Fruit fly (Drosophila melanogaster) whole organism: Measurements from ENCODE around the gene lcs.

Experiments used
- CG8478 ChIP-seq: fragments of >200 bp; optimal IDR thresholded peaks from 2 replicates; lab custom pipeline; 2018; ENCODE audit warnings: inconsistent platforms
- Dll ChIP-seq: fragments of >200 bp; optimal IDR thresholded peaks from 2 replicates; lab custom pipeline; 2017
- EcR ChIP-seq, 2 experiments: fragments of >200 bp; optimal IDR thresholded peaks; 2 replicates each; lab custom pipeline; 2017; ENCODE audit warnings: missing biosample characterization in 2 of 2, missing genetic modification characterization in 2 of 2, missing genetic modification reagents in 2 of 2
- pan ChIP-seq: fragments of >200 bp; optimal IDR thresholded peaks from 2 replicates; lab custom pipeline; 2017
- psq ChIP-seq: fragments of >200 bp; optimal IDR thresholded peaks from 2 replicates; lab custom pipeline; 2017
- usp ChIP-seq: fragments of >200 bp; optimal IDR thresholded peaks from 2 replicates; lab custom pipeline; 2017; ENCODE audit warnings: missing biosample characterization, missing genetic modification characterization, mixed read lengths

Gene lcs

dm6 chrX:21367363-21368072 lies 29.6 kb downstream of the lcs start:
- TF ChIP-seq CG8478 (lab: Kevin White, UChicago) (peak; percentile 59), EcR (GFP tag; optimal IDR thresholded peaks at IDR 0.05; lab: Kevin White, UChicago) (no peak)

DNA sequence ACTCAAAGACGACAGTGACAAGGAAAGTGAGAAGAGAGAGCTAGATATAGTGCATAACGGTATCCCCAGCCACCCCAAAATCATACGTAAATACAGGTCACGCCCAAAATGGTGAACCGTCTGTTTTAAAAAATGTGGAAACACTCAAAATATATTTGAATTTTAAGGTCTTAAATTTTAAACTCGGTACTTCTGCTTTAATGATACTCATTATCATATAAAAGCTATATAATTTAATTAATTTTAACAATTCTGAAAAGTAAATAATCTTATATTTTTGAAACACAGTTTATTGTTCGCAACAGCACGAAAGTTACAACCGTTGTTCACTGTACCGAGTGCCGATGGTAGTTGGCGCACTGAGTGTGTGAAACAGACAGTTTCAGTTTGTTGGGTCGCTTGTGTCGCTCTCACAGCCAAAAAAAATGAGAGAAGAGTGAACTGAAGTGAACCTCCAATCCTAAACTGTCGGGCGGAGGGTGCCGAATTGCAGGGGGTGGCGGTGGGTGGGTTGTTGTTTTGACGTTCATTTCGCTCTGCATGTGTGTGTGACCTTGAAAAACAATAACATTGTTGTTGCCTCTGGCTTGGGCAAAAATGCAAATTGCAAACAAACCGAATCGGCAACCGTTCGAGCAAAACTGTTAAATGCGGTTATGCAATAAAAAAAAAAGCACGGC lies 30.7 kb downstream of the lcs start:
- TF ChIP-seq Dll: no peak
- no peak for TF ChIP-seq usp (GFP tag; lab: Kevin White, UChicago)
- no peak for TF ChIP-seq CG8478 (lab: Kevin White, UChicago)
- TF ChIP-seq pan (lab: Kevin White, UChicago): no peak
- TF ChIP-seq EcR (GFP tag; optimal IDR thresholded peaks at IDR 0.05; lab: Kevin White, UChicago): no peak
- TF ChIP-seq psq: no peak

DNA sequence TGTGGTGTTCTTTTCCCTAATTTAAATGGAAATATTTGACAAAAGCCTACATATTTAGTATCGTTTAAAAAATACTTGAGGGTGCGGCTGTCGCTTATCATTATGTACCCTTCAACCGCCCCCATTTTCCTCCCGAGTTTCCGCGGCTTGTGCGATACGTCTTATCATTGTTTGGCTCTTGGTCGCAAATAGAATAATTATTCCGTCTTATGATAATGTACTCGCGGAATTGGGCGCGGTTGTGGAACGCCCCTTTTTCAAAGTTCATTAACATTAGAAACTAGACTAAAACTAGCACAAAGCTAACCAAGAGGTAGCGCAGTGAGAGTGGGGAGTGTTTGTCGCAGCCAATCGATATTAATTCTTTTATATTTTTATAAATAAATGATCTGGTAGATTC lies 31.7 kb downstream of the lcs start:
- TF ChIP-seq CG8478 (lab: Kevin White, UChicago) (no peak), EcR (GFP tag; optimal IDR thresholded peaks at IDR 0.05; lab: Kevin White, UChicago) (no peak), Dll (no peak), psq (no peak), pan (lab: Kevin White, UChicago) (no peak), usp (GFP tag; lab: Kevin White, UChicago) (no peak)

dm6 chrX:21362878-21363277 lies 34.2 kb downstream of the lcs start, which contains the start of the genes bbx and waw:
bbx (plus strand) TSS chrX:21363028.
waw (plus strand) TSS chrX:21363028.
- TF ChIP-seq Dll (no peak), usp (GFP tag; lab: Kevin White, UChicago) (no peak), CG8478 (lab: Kevin White, UChicago) (no peak)

dm6 chrX:21357810-21358671 lies 39.1 kb downstream of the lcs start, which contains the start of gene Septin1:
Septin1 (plus strand) TSS chrX:21358286.
- no peak for TF ChIP-seq usp (GFP tag; lab: Kevin White, UChicago)
- TF ChIP-seq psq: no peak
- TF ChIP-seq EcR (GFP tag; optimal IDR thresholded peaks at IDR 0.05; lab: Kevin White, UChicago): no peak
- no peak for TF ChIP-seq Dll
- TF ChIP-seq CG8478 (lab: Kevin White, UChicago): no peak
- TF ChIP-seq pan (lab: Kevin White, UChicago): no peak

- TF ChIP-seq pan (lab: Kevin White, UChicago): no peak
These were observed 43.6 kb downstream of the lcs start for dm6 chrX:21353541-21353940.

DNA sequence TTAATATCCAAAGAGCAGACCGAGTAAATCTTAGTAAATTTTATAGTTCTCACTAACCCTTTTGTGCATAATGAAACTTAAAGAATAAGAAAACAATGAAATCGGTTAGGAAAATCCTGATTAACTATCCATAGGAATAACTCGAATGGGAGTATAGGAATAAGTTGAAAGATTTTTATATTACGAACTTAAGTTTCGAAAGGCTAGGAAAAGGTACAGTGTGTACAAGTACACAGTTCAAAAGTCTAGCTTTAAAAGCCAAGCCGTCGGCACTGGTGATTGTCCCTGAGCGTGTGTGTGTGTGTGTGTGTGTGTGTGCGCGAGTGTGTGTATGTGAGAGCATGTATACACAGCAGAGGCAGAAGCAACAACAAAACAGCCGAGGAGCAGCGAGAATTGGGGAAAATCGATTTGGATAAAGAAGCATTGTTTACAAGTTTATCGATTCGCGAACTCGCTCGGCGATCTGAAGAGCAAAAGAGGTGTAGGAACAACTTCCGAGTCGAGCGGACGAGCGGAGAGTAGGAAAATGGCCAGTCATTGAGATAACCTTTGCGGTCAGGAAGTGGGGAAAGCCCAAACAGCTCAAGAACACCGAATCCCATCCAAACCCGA lies 45.8 kb downstream of the lcs start:
- TF ChIP-seq CG8478 (lab: Kevin White, UChicago) (peak; percentile 52), pan (lab: Kevin White, UChicago) (no peak), Dll (no peak), usp (GFP tag; lab: Kevin White, UChicago) (no peak)

DNA sequence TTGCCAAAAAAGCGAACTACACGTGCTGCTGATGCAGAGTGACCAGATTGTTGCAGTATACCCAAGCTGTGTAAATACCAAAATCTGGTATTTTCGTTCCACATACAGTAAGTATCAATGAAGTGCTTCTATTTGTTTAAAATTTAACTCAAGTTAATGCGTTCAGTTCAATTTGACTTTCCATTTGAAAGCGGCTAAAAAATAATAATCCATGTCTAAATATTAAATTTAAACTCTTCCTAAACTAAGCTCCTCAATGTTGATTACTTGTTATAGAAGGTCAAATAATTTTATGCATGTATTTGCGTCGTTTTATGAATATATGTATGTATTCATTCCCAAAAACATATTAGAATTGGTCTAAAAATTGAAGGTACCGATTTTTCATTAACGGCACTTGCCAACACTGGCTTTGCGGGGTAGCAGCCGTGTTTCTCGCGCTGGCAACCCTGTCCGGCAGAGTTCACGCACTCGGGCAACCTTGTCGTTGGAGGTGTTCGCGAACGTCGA lies 47.3 kb downstream of the lcs start, which contains the start of the genes peng and sol:
TSS of gene peng (minus strand) at position 44 of the 510 bp plus-strand sequence.
TSS of gene sol (plus strand) at position 481 of the 510 bp plus-strand sequence.
- TF ChIP-seq CG8478 (lab: Kevin White, UChicago): no peak
- no peak for TF ChIP-seq usp (GFP tag; lab: Kevin White, UChicago)
- TF ChIP-seq pan (lab: Kevin White, UChicago): no peak
- no peak for TF ChIP-seq EcR (GFP tag; optimal IDR thresholded peaks at IDR 0.05; lab: Kevin White, UChicago)
- TF ChIP-seq Dll: no peak
- no peak for TF ChIP-seq psq
